Worm (Caenorhabditis elegans) whole organism, L4/young adult: Measurements from ENCODE around the gene ttr-36.

Experiments
- W03F9.2 ChIP-seq: fragments of 150-350 bp; optimal IDR thresholded peaks from 2 replicates; lab custom pipeline; 2014; ENCODE audit warnings: missing biosample characterization, missing genetic modification characterization
- dao-5 ChIP-seq: sonication (generic microtip); optimal IDR thresholded peaks from 2 replicates; lab custom pipeline; 2016; ENCODE audit warnings: missing genotype, missing genetic modification characterization, moderate library complexity, missing compliant biosample characterization
- him-1 ChIP-seq: sonication (generic microtip); optimal IDR thresholded peaks from 2 replicates; lab custom pipeline; 2016; ENCODE audit warnings: missing genotype, missing genetic modification reagents, missing genetic modification characterization, missing compliant biosample characterization

The ttr-36 gene

ce11 chrX:6509813-6510212 lies 914 bp upstream of the ttr-36 start:
- TF ChIP-seq dao-5: no peak
- no peak for TF ChIP-seq him-1 (tag; lab: Kevin White, UChicago)
- no peak for TF ChIP-seq W03F9.2 (tag; lab: Kevin White, UChicago)

- no peak for TF ChIP-seq W03F9.2 (tag; lab: Kevin White, UChicago)
- TF ChIP-seq him-1 (tag; lab: Kevin White, UChicago): no peak
- TF ChIP-seq dao-5: no peak
These were observed 1.3 kb downstream of the ttr-36 start, which contains the start of gene ttr-35 for ce11 chrX:6511985-6512384. Gene ttr-35, plus strand, starts transcription at chrX:6512285.

DNA sequence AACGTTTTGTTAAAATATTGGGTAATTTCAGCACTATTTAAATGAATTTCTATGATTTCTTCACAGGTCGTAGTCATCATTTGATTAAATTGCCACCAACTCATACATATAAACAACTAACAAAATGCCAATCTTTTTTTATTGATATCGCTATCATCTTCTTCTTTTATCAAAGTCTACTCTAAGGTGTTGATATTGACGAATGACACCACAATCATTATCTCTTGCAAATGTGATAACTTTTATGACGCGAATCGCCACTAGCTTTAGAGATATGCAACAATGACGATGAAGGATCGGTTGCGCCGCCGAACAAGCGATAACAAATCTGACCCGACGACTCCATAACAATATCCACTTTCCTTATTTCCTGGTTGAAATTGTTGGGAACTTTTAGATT lies 3.7 kb downstream of the ttr-36 start:
- TF ChIP-seq W03F9.2 (tag; lab: Kevin White, UChicago) (no peak), him-1 (tag; lab: Kevin White, UChicago) (no peak), dao-5 (no peak)

- no peak for TF ChIP-seq dao-5
- no peak for TF ChIP-seq W03F9.2 (tag; lab: Kevin White, UChicago)
- no peak for TF ChIP-seq him-1 (tag; lab: Kevin White, UChicago)
These were observed 4.5 kb downstream of the ttr-36 start for ce11 chrX:6515267-6515666.

DNA sequence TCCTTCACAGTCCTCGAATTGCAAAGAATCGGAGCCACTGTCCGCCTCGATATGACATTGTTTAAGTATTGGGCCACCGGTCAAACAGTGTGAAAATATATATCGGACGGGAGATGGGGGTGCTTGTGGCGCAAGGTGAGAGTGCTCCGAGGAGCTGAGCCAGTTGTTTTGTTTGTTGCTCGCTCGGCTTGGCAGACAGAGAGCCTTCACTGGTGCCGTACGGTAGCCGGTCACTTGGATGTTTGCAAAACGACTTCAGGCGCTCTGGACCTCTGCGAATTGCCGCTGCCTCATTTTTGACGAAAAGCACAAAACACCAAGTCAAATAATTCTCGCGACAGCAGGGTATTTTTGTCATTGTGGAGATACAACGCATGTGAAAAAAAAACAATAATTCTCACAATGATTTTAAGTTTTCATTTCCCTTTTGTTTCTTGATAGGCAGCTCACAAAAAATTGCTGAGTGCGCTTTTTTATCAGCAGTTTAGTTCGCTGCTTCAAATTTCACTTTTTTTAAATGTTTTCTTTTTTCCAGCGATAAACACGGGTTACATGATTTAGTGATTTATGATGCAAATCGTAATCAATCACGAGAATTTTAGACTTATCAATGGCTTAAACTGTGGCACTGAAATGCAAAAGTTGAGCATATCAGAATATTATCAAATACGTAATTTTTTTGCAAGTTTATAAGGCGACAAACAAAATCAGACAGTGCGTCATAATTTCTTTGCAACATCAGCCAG lies 6.5 kb downstream of the ttr-36 start:
- TF ChIP-seq him-1 (tag; lab: Kevin White, UChicago): no peak
- TF ChIP-seq W03F9.2 (tag; lab: Kevin White, UChicago): no peak
- TF ChIP-seq dao-5: no peak

- TF ChIP-seq dao-5: no peak
- no peak for TF ChIP-seq W03F9.2 (tag; lab: Kevin White, UChicago)
These were observed 7.8 kb downstream of the ttr-36 start, which contains the start of gene ets-4 for ce11 chrX:6518537-6518936. Gene ets-4, plus strand, starts transcription at chrX:6518883.

- TF ChIP-seq dao-5 (no peak), W03F9.2 (tag; lab: Kevin White, UChicago) (no peak)
These were observed 8.7 kb downstream of the ttr-36 start for ce11 chrX:6519473-6519872.

DNA sequence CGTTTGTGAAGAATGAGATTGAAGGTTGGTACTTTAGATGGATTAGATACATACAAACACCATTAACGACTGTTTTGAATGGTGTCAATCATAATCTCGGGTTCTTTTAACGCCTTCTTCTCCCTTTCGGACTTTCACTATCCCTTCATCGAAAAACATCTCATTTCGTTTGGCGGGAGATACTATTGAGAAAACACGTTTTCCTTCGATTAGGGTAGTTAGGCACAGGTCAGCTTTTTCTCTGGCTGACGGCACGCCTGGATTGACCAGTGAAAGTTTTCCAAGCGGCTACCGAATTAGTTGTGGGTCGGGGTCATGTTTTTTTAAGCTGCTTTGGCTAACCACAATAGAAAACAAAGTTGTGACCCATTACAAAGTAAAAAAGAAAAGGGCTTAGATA lies 9.2 kb downstream of the ttr-36 start:
- no peak for TF ChIP-seq him-1 (tag; lab: Kevin White, UChicago)
- no peak for TF ChIP-seq dao-5
- TF ChIP-seq W03F9.2 (tag; lab: Kevin White, UChicago): no peak

DNA sequence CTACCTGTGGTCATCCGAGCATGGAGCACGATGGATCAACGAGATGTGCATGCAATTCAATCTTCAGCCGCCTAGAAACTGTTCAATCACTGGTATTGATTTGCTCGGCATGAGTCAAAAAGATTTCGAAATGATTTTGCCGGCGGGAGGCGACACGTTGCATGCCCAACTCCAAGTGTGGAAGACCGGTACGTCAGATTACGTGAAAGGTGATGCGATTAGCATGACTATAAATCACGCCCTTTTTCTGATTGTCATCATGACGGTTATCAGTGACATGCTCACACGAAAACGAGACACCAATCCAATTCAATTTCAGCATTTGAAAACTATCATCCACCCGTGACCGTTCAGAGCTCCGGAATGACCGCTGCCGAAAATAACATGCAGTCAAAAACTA lies 9.9 kb downstream of the ttr-36 start:
- TF ChIP-seq W03F9.2 (tag; lab: Kevin White, UChicago): no peak
- no peak for TF ChIP-seq him-1 (tag; lab: Kevin White, UChicago)
- no peak for TF ChIP-seq dao-5

ce11 chrX:6522634-6523070 lies 11.9 kb downstream of the ttr-36 start:
- no peak for TF ChIP-seq W03F9.2 (tag; lab: Kevin White, UChicago)
- peak; percentile 44 for TF ChIP-seq dao-5
- no peak for TF ChIP-seq him-1 (tag; lab: Kevin White, UChicago)

ce11 chrX:6530046-6530445 lies 19.3 kb downstream of the ttr-36 start, which contains the start of gene ceh-60:
Gene ceh-60, minus strand, starts transcription at chrX:6530146.
- TF ChIP-seq dao-5: no peak

DNA sequence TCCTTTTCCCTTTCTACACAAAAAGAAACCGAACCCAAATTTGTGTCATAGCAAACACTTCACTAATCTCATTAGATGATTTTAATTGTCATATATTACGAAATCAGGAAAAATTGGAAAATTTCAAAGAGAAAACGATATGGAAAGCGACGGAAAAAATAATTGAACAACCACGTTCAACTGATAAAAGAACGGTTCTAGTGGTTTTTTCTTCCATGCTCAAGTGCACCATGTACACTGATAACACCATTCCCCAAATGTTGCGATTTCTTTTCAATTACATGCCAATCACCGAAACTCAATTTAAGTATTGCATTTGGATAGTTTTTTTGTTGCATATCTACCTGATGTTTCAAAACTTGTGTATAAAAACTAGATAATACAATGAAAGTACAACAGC lies 19.9 kb downstream of the ttr-36 start:
- TF ChIP-seq dao-5 (no peak), W03F9.2 (tag; lab: Kevin White, UChicago) (no peak), him-1 (tag; lab: Kevin White, UChicago) (no peak)

ce11 chrX:6531896-6532295 lies 21.2 kb downstream of the ttr-36 start:
- TF ChIP-seq W03F9.2 (tag; lab: Kevin White, UChicago): no peak
- TF ChIP-seq him-1 (tag; lab: Kevin White, UChicago): no peak
- no peak for TF ChIP-seq dao-5

- TF ChIP-seq him-1 (tag; lab: Kevin White, UChicago) (no peak), W03F9.2 (tag; lab: Kevin White, UChicago) (no peak), dao-5 (no peak)
These were observed 22.3 kb downstream of the ttr-36 start for ce11 chrX:6533038-6533437.

DNA sequence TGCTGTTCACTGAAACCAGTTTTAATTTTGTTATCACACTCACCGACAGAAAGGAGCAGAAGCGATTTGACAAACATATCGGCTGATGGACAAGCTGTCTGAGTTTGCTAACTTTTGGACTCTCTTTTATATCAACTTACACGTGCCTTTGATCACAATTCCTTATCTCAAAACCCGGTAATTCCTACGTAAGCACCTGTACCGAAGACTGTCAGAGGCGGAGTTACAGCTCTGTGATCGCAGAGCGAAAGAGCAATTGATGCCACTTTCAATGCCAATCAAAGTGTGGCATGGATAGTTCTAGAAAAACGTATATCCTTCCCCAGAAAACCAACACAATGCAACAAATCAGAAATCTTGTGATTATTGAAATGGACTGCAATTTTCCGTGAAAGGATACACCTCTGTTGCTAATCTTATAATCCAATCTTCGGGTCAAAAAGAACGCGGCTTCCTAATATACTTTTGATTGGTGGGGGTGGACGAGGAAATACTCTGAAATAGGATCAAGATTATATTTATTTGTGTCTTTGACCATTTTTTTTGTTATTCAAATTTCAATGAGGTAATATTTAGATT lies 26.1 kb downstream of the ttr-36 start, which contains the start of gene ilys-5:
ilys-5 (minus strand) TSS at position 140 of the 579 bp plus-strand sequence.
- no peak for TF ChIP-seq dao-5
- no peak for TF ChIP-seq W03F9.2 (tag; lab: Kevin White, UChicago)
- TF ChIP-seq him-1 (tag; lab: Kevin White, UChicago): no peak
